Worm (Caenorhabditis elegans) whole organism, young adult: Measurements from ENCODE around the gene nars-2.

ENCODE experiments used
- B0336.3 ChIP-seq: fragments of 200-800 bp; sonication (Bioruptor generic); IDR thresholded peaks from 2 replicates; pipeline ENCODE4 v1.3.6; 2022; ENCODE audit warnings: missing genetic modification characterization, missing compliant biosample characterization
- F52B5.7 ChIP-seq: sonication (generic microtip); optimal IDR thresholded peaks from 2 replicates; lab custom pipeline; 2016; ENCODE audit warnings: mild to moderate bottlenecking, missing genetic modification characterization, missing compliant biosample characterization
- T07F8.4 ChIP-seq: sonication (generic microtip); optimal IDR thresholded peaks from 2 replicates; lab custom pipeline; 2016; ENCODE audit warnings: mild to moderate bottlenecking, missing genetic modification characterization, moderate library complexity, missing compliant biosample characterization
- Y79H2A.3 ChIP-seq: fragments of 200-800 bp; sonication (Bioruptor generic); conservative IDR thresholded peaks from 2 replicates; pipeline ENCODE4 v1.3.6; 2022; ENCODE audit warnings: missing genetic modification reagents, missing genetic modification characterization, missing compliant biosample characterization
- ZK185.1 ChIP-seq: sonication (generic microtip); optimal IDR thresholded peaks from 2 replicates; lab custom pipeline; 2016; ENCODE audit warnings: mild to moderate bottlenecking, missing genetic modification characterization, missing compliant biosample characterization; ENCODE audit not compliant: poor library complexity, severe bottlenecking
- akir-1 ChIP-seq: fragments of 200-800 bp; sonication (Bioruptor generic); optimal IDR thresholded peaks from 2 replicates; lab custom pipeline; 2018; ENCODE audit warnings: mild to moderate bottlenecking, missing genetic modification characterization, moderate library complexity, missing compliant biosample characterization
- aptf-3 ChIP-seq: fragments of 200-800 bp; sonication (Bioruptor generic); IDR thresholded peaks from 2 replicates; pipeline ENCODE4 v1.3.6; 2022; ENCODE audit warnings: missing genetic modification characterization, missing compliant biosample characterization
- ccch-3 ChIP-seq: fragments of 200-800 bp; sonication (Bioruptor generic); optimal IDR thresholded peaks from 2 replicates; lab custom pipeline; 2018; ENCODE audit warnings: mild to moderate bottlenecking, missing genetic modification characterization, missing compliant biosample characterization
- cebp-1 ChIP-seq, 2 experiments: fragments of 200-800 bp in 1 of 2; sonication (Bioruptor generic) in 1 of 2; sonication (generic microtip) in 1 of 2; IDR thresholded peaks in 1 of 2; optimal IDR thresholded peaks in 1 of 2; 2 replicates each; pipeline versions ENCODE4 v1.3.6 to Lab custom; 2017 to 2022; ENCODE audit warnings: missing compliant biosample characterization in 2 of 2, missing genetic modification characterization in 2 of 2, mild to moderate bottlenecking in 1 of 2, missing genetic modification reagents in 1 of 2, moderate library complexity in 1 of 2
- ceh-58 ChIP-seq: fragments of 200-800 bp; sonication (Bioruptor generic); IDR thresholded peaks from 2 replicates; pipeline ENCODE4 v1.3.6; 2022; ENCODE audit warnings: missing genetic modification characterization, missing compliant biosample characterization
- chd-7 ChIP-seq: sonication (generic microtip); optimal IDR thresholded peaks from 2 replicates; lab custom pipeline; 2016; ENCODE audit warnings: mild to moderate bottlenecking, missing genetic modification characterization, moderate library complexity, missing compliant biosample characterization
- die-1 ChIP-seq: sonication (generic microtip); optimal IDR thresholded peaks from 2 replicates; lab custom pipeline; 2016; ENCODE audit warnings: missing genotype, mild to moderate bottlenecking, missing genetic modification characterization, missing compliant biosample characterization
- dpl-1 ChIP-seq: fragments of 150-350 bp; optimal IDR thresholded peaks from 2 replicates; lab custom pipeline; 2014; ENCODE audit warnings: missing biosample characterization, missing genetic modification reagents, missing genetic modification characterization
- egrh-3 ChIP-seq: fragments of 200-800 bp; sonication (Bioruptor generic); IDR thresholded peaks from 2 replicates; pipeline ENCODE4 v1.3.6; 2022; ENCODE audit warnings: missing genetic modification reagents, missing genetic modification characterization, missing compliant biosample characterization
- hmg-1.2 ChIP-seq: fragments of 200-800 bp; sonication (Bioruptor generic); IDR thresholded peaks from 2 replicates; pipeline ENCODE4 v1.3.6; 2022; ENCODE audit warnings: missing genetic modification reagents, missing genetic modification characterization, missing compliant biosample characterization
- lag-1 ChIP-seq: fragments of 200-800 bp; sonication (Bioruptor generic); IDR thresholded peaks from 2 replicates; pipeline ENCODE4 v1.3.6; 2022; ENCODE audit warnings: missing genetic modification reagents, missing genetic modification characterization, missing compliant biosample characterization
- lin-26 ChIP-seq: fragments of 200-800 bp; sonication (Bioruptor generic); IDR thresholded peaks from 2 replicates; pipeline ENCODE4 v1.3.6; 2022; ENCODE audit warnings: missing genetic modification reagents, missing genetic modification characterization, missing compliant biosample characterization
- lin-35 ChIP-seq, 3 experiments: fragments of 150-350 bp in 2 of 3; sonication (generic microtip) in 1 of 3; optimal IDR thresholded peaks; 2 replicates each; lab custom pipeline; 2014 to 2018; ENCODE audit warnings: missing biosample characterization in 3 of 3, missing genetic modification characterization in 3 of 3, missing genetic modification reagents in 3 of 3
- mcd-1 ChIP-seq: fragments of 200-800 bp; sonication (Bioruptor generic); IDR thresholded peaks from 2 replicates; pipeline ENCODE4 v1.3.6; 2022; ENCODE audit warnings: missing genetic modification reagents, missing genetic modification characterization, missing compliant biosample characterization
- nhr-120 ChIP-seq: fragments of 200-800 bp; sonication (Bioruptor generic); IDR thresholded peaks from 2 replicates; pipeline ENCODE4 v1.3.6; 2022; ENCODE audit warnings: missing genetic modification characterization, missing compliant biosample characterization
- nhr-80 ChIP-seq: sonication (generic microtip); optimal IDR thresholded peaks from 2 replicates; lab custom pipeline; 2016; ENCODE audit warnings: missing genetic modification characterization, missing compliant biosample characterization
- pbrm-1 ChIP-seq: fragments of 200-800 bp; sonication (Bioruptor generic); IDR thresholded peaks from 2 replicates; pipeline ENCODE4 v1.3.6; 2022; ENCODE audit warnings: missing genetic modification reagents, missing genetic modification characterization, missing compliant biosample characterization
- pha-4 ChIP-seq: fragments of 150-350 bp; sonication (generic microtip); optimal IDR thresholded peaks from 2 replicates; lab custom pipeline; 2014; ENCODE audit warnings: missing biosample characterization, missing genetic modification reagents, missing genetic modification characterization
- sdz-38 ChIP-seq: sonication (generic microtip); optimal IDR thresholded peaks from 2 replicates; lab custom pipeline; 2016; ENCODE audit warnings: missing genotype, missing genetic modification characterization, missing compliant biosample characterization
- sea-2 ChIP-seq: fragments of 200-800 bp; sonication (Bioruptor generic); IDR thresholded peaks from 2 replicates; pipeline ENCODE4 v1.3.6; 2022; ENCODE audit warnings: missing genetic modification characterization, missing compliant biosample characterization
- snpc-1.3 ChIP-seq: sonication (generic microtip); optimal IDR thresholded peaks from 2 replicates; lab custom pipeline; 2017; ENCODE audit warnings: missing genetic modification characterization, mild to moderate bottlenecking, missing compliant biosample characterization, antibody characterized with exemption, moderate library complexity, missing genotype, missing genetic modification reagents; ENCODE audit not compliant: insufficient read depth
- snpc-3.4 ChIP-seq: sonication (generic microtip); optimal IDR thresholded peaks from 2 replicates; lab custom pipeline; 2017; ENCODE audit warnings: missing genetic modification characterization, mild to moderate bottlenecking, missing compliant biosample characterization, antibody characterized with exemption, moderate library complexity, missing genotype, missing genetic modification reagents
- snpc-4 ChIP-seq, 5 experiments: fragments of 150-350 bp in 1 of 5; sonication (generic microtip) in 4 of 5; optimal IDR thresholded peaks; 2 replicates each; lab custom pipeline; 2014 to 2018; ENCODE audit warnings: missing genetic modification characterization in 5 of 5, missing biosample characterization in 3 of 5, antibody characterized with exemption in 2 of 5, mild to moderate bottlenecking in 2 of 5, missing compliant biosample characterization in 2 of 5, missing genotype in 2 of 5, moderate library complexity in 2 of 5, missing genetic modification reagents in 1 of 5
- tbp1 ChIP-seq: fragments of 200-800 bp; sonication (Bioruptor generic); optimal IDR thresholded peaks from 2 replicates; lab custom pipeline; 2018; ENCODE audit warnings: mild to moderate bottlenecking, missing genetic modification characterization, missing compliant biosample characterization
- zfh-2 ChIP-seq: fragments of 200-800 bp; sonication (Bioruptor generic); conservative IDR thresholded peaks from 2 replicates; pipeline ENCODE4 v1.3.6; 2022; ENCODE audit warnings: missing genetic modification reagents, missing genetic modification characterization, missing compliant biosample characterization
- ztf-28 ChIP-seq: fragments of 200-800 bp; sonication (Bioruptor generic); IDR thresholded peaks from 2 replicates; pipeline ENCODE4 v1.3.6; 2022; ENCODE audit warnings: missing genetic modification reagents, missing genetic modification characterization, missing compliant biosample characterization

nars-2 gene

ce11 chrIII:11443408-11443994 lies 57.0 kb downstream of the nars-2 start:
- TF ChIP-seq die-1 (tag; lab: Kevin White, UChicago) (no peak), chd-7 (tag; lab: Kevin White, UChicago) (no peak), cebp-1 (GFP tag; IDR thresholded peaks at IDR 0.05; lab: Robert Waterston, UW) (no peak), cebp-1 (tag; optimal IDR thresholded peaks at IDR 0.05; lab: Kevin White, UChicago) (peak; percentile 64), lin-26 (GFP tag; lab: Robert Waterston, UW) (no peak), zfh-2 (GFP tag; lab: Robert Waterston, UW) (no peak), hmg-1.2 (GFP tag; lab: Robert Waterston, UW) (no peak), lag-1 (GFP tag; lab: Robert Waterston, UW) (no peak), snpc-3.4 (tag; lab: Kevin White, UChicago) (no peak), sea-2 (GFP tag; lab: Robert Waterston, UW) (no peak), lin-35 (GFP tag; optimal IDR thresholded peaks at IDR 0.05; lab: Kevin White, UChicago) (no peak), snpc-4 (GFP tag; optimal IDR thresholded peaks at IDR 0.05; lab: Kevin White, UChicago) (no peak), snpc-4 (tag; optimal IDR thresholded peaks at IDR 0.05; lab: Kevin White, UChicago) (peak; percentile 37 to 74 (median 60)), ztf-28 (GFP tag; lab: Robert Waterston, UW) (no peak), akir-1 (GFP tag; lab: Kevin White, UChicago) (no peak), sdz-38 (tag; lab: Kevin White, UChicago) (no peak), aptf-3 (GFP tag; lab: Robert Waterston, UW) (no peak), Y79H2A.3 (GFP tag; lab: Robert Waterston, UW) (no peak)

ce11 chrIII:11442556-11442955 lies 58.0 kb downstream of the nars-2 start, which contains the start of gene sbp-1:
sbp-1 (minus strand) TSS chrIII:11442566.
- TF ChIP-seq B0336.3 (no peak), pbrm-1 (GFP tag; lab: Robert Waterston, UW) (no peak), snpc-1.3 (no peak), egrh-3 (GFP tag; lab: Robert Waterston, UW) (0 out of 2 replicates have a peak, but pooled peaks have one; percentile 12), ccch-3 (GFP tag; lab: Kevin White, UChicago) (no peak), cebp-1 (GFP tag; IDR thresholded peaks at IDR 0.05; lab: Robert Waterston, UW) (no peak), cebp-1 (tag; optimal IDR thresholded peaks at IDR 0.05; lab: Kevin White, UChicago) (peak; percentile 9), T07F8.4 (tag; lab: Kevin White, UChicago) (no peak), ceh-58 (GFP tag; lab: Robert Waterston, UW) (no peak), tbp1 (GFP tag; lab: Kevin White, UChicago) (no peak), pha-4 (tag; lab: Kevin White, UChicago) (no peak), nhr-120 (GFP tag; lab: Robert Waterston, UW) (no peak), dpl-1 (GFP tag; lab: Kevin White, UChicago) (no peak), F52B5.7 (tag; lab: Kevin White, UChicago) (no peak), ZK185.1 (tag; lab: Kevin White, UChicago) (no peak), nhr-80 (peak; percentile 48), mcd-1 (GFP tag; lab: Robert Waterston, UW) (peak; percentile 51)
